Fruit fly (Drosophila melanogaster) whole organism, prepupa: Measurements from ENCODE around the gene SPH93.

Experiments used
- Blimp-1 ChIP-seq: fragments of 200-800 bp; sonication (Bioruptor generic); optimal IDR thresholded peaks from 3 replicates; lab custom pipeline; 2017; ENCODE audit warnings: missing biosample characterization, missing genetic modification characterization, mild to moderate bottlenecking, moderate library complexity, missing genetic modification reagents
- CG10631 ChIP-seq: fragments of 200-800 bp; sonication (Bioruptor generic); optimal IDR thresholded peaks from 2 replicates; lab custom pipeline; 2016; ENCODE audit warnings: missing biosample characterization, missing genetic modification characterization
- CG10669 ChIP-seq: fragments of 200-800 bp; sonication (Bioruptor generic); optimal IDR thresholded peaks from 3 replicates; lab custom pipeline; 2018; ENCODE audit warnings: missing biosample characterization, mild to moderate bottlenecking, missing genetic modification characterization, moderate library complexity
- CG11294 ChIP-seq: fragments of 200-800 bp; sonication (Bioruptor generic); IDR thresholded peaks from 2 replicates; pipeline ENCODE4 v1.3.6; 2022; ENCODE audit warnings: missing biosample characterization, missing genetic modification characterization
- CG11762 ChIP-seq: fragments of 200-800 bp; sonication (Bioruptor generic); optimal IDR thresholded peaks from 3 replicates; lab custom pipeline; 2016; ENCODE audit warnings: missing biosample characterization, missing genetic modification characterization; ENCODE audit not compliant: insufficient read depth
- CG11902 ChIP-seq: fragments of 200-800 bp; sonication (Bioruptor generic); optimal IDR thresholded peaks from 3 replicates; lab custom pipeline; 2016; ENCODE audit warnings: missing biosample characterization, missing genetic modification characterization
- CG15336 ChIP-seq: fragments of 200-800 bp; sonication (Bioruptor generic); IDR thresholded peaks from 2 replicates; pipeline ENCODE4 v1.3.6; 2022; ENCODE audit warnings: missing biosample characterization, missing genetic modification characterization
- CG1621 ChIP-seq: fragments of 200-800 bp; sonication (Bioruptor generic); optimal IDR thresholded peaks from 3 replicates; lab custom pipeline; 2018; ENCODE audit warnings: missing biosample characterization, mild to moderate bottlenecking, missing genetic modification characterization
- CG3032 ChIP-seq: fragments of 200-800 bp; optimal IDR thresholded peaks from 2 replicates; lab custom pipeline; 2019; ENCODE audit warnings: missing biosample characterization, mild to moderate bottlenecking, missing genetic modification characterization, moderate library complexity
- CG32006 ChIP-seq: fragments of 200-800 bp; sonication (Bioruptor generic); optimal IDR thresholded peaks from 3 replicates; lab custom pipeline; 2017; ENCODE audit warnings: missing biosample characterization, mild to moderate bottlenecking, missing genetic modification characterization
- CG34406 ChIP-seq: fragments of 200-800 bp; sonication (Bioruptor generic); optimal IDR thresholded peaks from 3 replicates; lab custom pipeline; 2016; ENCODE audit warnings: missing biosample characterization, missing genetic modification characterization
- CG3919 ChIP-seq: fragments of 200-800 bp; sonication (Bioruptor generic); optimal IDR thresholded peaks from 3 replicates; lab custom pipeline; 2016; ENCODE audit warnings: missing biosample characterization, missing genetic modification characterization
- CG4318 ChIP-seq: fragments of 200-800 bp; sonication (Bioruptor generic); optimal IDR thresholded peaks from 3 replicates; lab custom pipeline; 2017; ENCODE audit warnings: missing biosample characterization, mild to moderate bottlenecking, missing genetic modification characterization
- CG6276 ChIP-seq: fragments of 200-800 bp; sonication (Bioruptor generic); optimal IDR thresholded peaks from 2 replicates; lab custom pipeline; 2017; ENCODE audit warnings: missing biosample characterization, mild to moderate bottlenecking, missing genetic modification characterization
- CG6792 ChIP-seq: fragments of 200-800 bp; sonication (Bioruptor generic); optimal IDR thresholded peaks from 3 replicates; lab custom pipeline; 2016; ENCODE audit warnings: missing biosample characterization, missing genetic modification characterization
- CG6808 ChIP-seq: fragments of 200-800 bp; sonication (Bioruptor generic); optimal IDR thresholded peaks from 3 replicates; lab custom pipeline; 2017; ENCODE audit warnings: missing biosample characterization, missing genetic modification characterization, mild to moderate bottlenecking, moderate library complexity, missing genetic modification reagents
- CG6854 ChIP-seq: fragments of 200-800 bp; sonication (Bioruptor generic); optimal IDR thresholded peaks from 2 replicates; lab custom pipeline; 2017; ENCODE audit warnings: missing biosample characterization, mild to moderate bottlenecking, missing genetic modification characterization
- CG7368 ChIP-seq: fragments of 200-800 bp; sonication (Bioruptor generic); optimal IDR thresholded peaks from 3 replicates; lab custom pipeline; 2016; ENCODE audit warnings: missing biosample characterization, missing genetic modification characterization
- CG8319 ChIP-seq: fragments of 200-800 bp; sonication (Bioruptor generic); optimal IDR thresholded peaks from 3 replicates; lab custom pipeline; 2016; ENCODE audit warnings: missing biosample characterization, missing genetic modification characterization
- CG9139 ChIP-seq: fragments of 200-800 bp; sonication (Bioruptor generic); optimal IDR thresholded peaks from 3 replicates; lab custom pipeline; 2017; ENCODE audit warnings: missing biosample characterization, mild to moderate bottlenecking, missing genetic modification characterization
- Eip75B ChIP-seq: fragments of 200-800 bp; sonication (Bioruptor generic); optimal IDR thresholded peaks from 3 replicates; lab custom pipeline; 2016; ENCODE audit warnings: missing biosample characterization, missing genetic modification characterization
- Eip78C ChIP-seq: fragments of 200-800 bp; sonication (Bioruptor generic); peaks from one replicate; lab custom pipeline; 2016; ENCODE audit warnings: missing biosample characterization, missing genetic modification characterization
- Eip93F ChIP-seq: fragments of 200-800 bp; sonication (Bioruptor generic); optimal IDR thresholded peaks from 2 replicates; lab custom pipeline; 2016; ENCODE audit warnings: missing biosample characterization, mild to moderate bottlenecking, missing genetic modification characterization
- Ets21C ChIP-seq: fragments of 200-800 bp; sonication (Bioruptor generic); optimal IDR thresholded peaks from 3 replicates; lab custom pipeline; 2016; ENCODE audit warnings: missing biosample characterization, missing genetic modification characterization
- Ets96B ChIP-seq: fragments of 200-800 bp; optimal IDR thresholded peaks from 2 replicates; lab custom pipeline; 2019; ENCODE audit warnings: missing biosample characterization, mild to moderate bottlenecking, missing genetic modification characterization, moderate library complexity
- Hr38 ChIP-seq: sonication (Bioruptor generic); optimal IDR thresholded peaks from 2 replicates; lab custom pipeline; 2016; ENCODE audit warnings: missing biosample characterization, missing genetic modification characterization
- Hr4 ChIP-seq: fragments of 200-800 bp; sonication (Bioruptor generic); optimal IDR thresholded peaks from 3 replicates; lab custom pipeline; 2016; ENCODE audit warnings: missing biosample characterization, missing genetic modification characterization
- Lpt ChIP-seq: fragments of 200-800 bp; sonication (Bioruptor generic); optimal IDR thresholded peaks from 3 replicates; lab custom pipeline; 2016; ENCODE audit warnings: missing biosample characterization, missing genetic modification characterization
- Met ChIP-seq: fragments of 200-800 bp; sonication (Bioruptor generic); optimal IDR thresholded peaks from 3 replicates; lab custom pipeline; 2016; ENCODE audit warnings: missing biosample characterization, missing genetic modification characterization
- Smox ChIP-seq: fragments of 200-800 bp; sonication (Bioruptor generic); optimal IDR thresholded peaks from 3 replicates; lab custom pipeline; 2016; ENCODE audit warnings: missing biosample characterization, missing genetic modification characterization
- Sox14 ChIP-seq: fragments of 200-800 bp; sonication (Bioruptor generic); optimal IDR thresholded peaks from 3 replicates; lab custom pipeline; 2016; ENCODE audit warnings: missing biosample characterization, missing genetic modification characterization
- Sox15 ChIP-seq: fragments of 200-800 bp; sonication (Bioruptor generic); optimal IDR thresholded peaks from 3 replicates; lab custom pipeline; 2016; ENCODE audit warnings: missing biosample characterization, missing genetic modification characterization
- achi ChIP-seq: fragments of 200-800 bp; sonication (Bioruptor generic); optimal IDR thresholded peaks from 3 replicates; lab custom pipeline; 2016; ENCODE audit warnings: missing biosample characterization, missing genetic modification characterization
- acj6 ChIP-seq: fragments of 200-800 bp; sonication (Bioruptor generic); optimal IDR thresholded peaks from 3 replicates; lab custom pipeline; 2016; ENCODE audit warnings: missing biosample characterization, missing genetic modification characterization
- cyc ChIP-seq: fragments of 200-800 bp; sonication (Bioruptor generic); optimal IDR thresholded peaks from 3 replicates; lab custom pipeline; 2016; ENCODE audit warnings: missing biosample characterization, missing genetic modification characterization
- dac ChIP-seq: fragments of 200-800 bp; sonication (Bioruptor generic); optimal IDR thresholded peaks from 2 replicates; lab custom pipeline; 2017; ENCODE audit warnings: missing biosample characterization, mild to moderate bottlenecking, missing genetic modification characterization
- dsx ChIP-seq: fragments of 200-800 bp; optimal IDR thresholded peaks from 3 replicates; lab custom pipeline; 2019; ENCODE audit warnings: missing biosample characterization, mild to moderate bottlenecking, missing genetic modification characterization, moderate library complexity; ENCODE audit not compliant: poor library complexity, severe bottlenecking
- esn ChIP-seq: fragments of 200-800 bp; sonication (Bioruptor generic); optimal IDR thresholded peaks from 2 replicates; lab custom pipeline; 2016; ENCODE audit warnings: missing biosample characterization, mild to moderate bottlenecking, missing genetic modification characterization, moderate library complexity
- fd59A ChIP-seq: fragments of 200-800 bp; sonication (Bioruptor generic); optimal IDR thresholded peaks from 2 replicates; lab custom pipeline; 2017; ENCODE audit warnings: missing biosample characterization, mild to moderate bottlenecking, missing genetic modification characterization, missing genetic modification reagents
- fkh ChIP-seq: fragments of 200-800 bp; sonication (Bioruptor generic); optimal IDR thresholded peaks from 3 replicates; lab custom pipeline; 2017; ENCODE audit warnings: missing biosample characterization, mild to moderate bottlenecking, missing genetic modification characterization, moderate library complexity
- pdm3 ChIP-seq: fragments of 200-800 bp; sonication (Bioruptor generic); optimal IDR thresholded peaks from 3 replicates; lab custom pipeline; 2016; ENCODE audit warnings: missing biosample characterization, missing genetic modification characterization
- salr ChIP-seq, 2 experiments: fragments of 200-800 bp; sonication (Bioruptor generic); optimal IDR thresholded peaks; 3 replicates each; lab custom pipeline; 2016 to 2018; ENCODE audit warnings: missing biosample characterization in 2 of 2, missing genetic modification characterization in 2 of 2, mild to moderate bottlenecking in 1 of 2
- svp ChIP-seq: fragments of 200-800 bp; sonication (Bioruptor generic); peaks from one replicate; lab custom pipeline; 2016; ENCODE audit warnings: missing biosample characterization, missing genetic modification characterization
- topi ChIP-seq: fragments of 200-800 bp; sonication (Bioruptor generic); optimal IDR thresholded peaks from 3 replicates; lab custom pipeline; 2016; ENCODE audit warnings: missing biosample characterization, missing genetic modification characterization
- vri ChIP-seq: fragments of 200-800 bp; sonication (Bioruptor generic); optimal IDR thresholded peaks from 3 replicates; lab custom pipeline; 2016; ENCODE audit warnings: missing biosample characterization, mild to moderate bottlenecking, missing genetic modification characterization

Gene SPH93

dm6 chr2L:17430602-17431358, 24.9 kb downstream of the SPH93 start (continued):
- TF ChIP-seq acj6 (GFP tag; lab: Kevin White, UChicago) (no peak), CG1621 (no peak), Smox (GFP tag; lab: Kevin White, UChicago) (no peak), Ets21C (GFP tag; lab: Kevin White, UChicago) (no peak), CG4318 (GFP tag; lab: Kevin White, UChicago) (no peak), pdm3 (GFP tag; lab: Kevin White, UChicago) (peak; percentile 44), CG10669 (no peak), CG34406 (GFP tag; lab: Kevin White, UChicago) (no peak), CG9139 (GFP tag; lab: Kevin White, UChicago) (no peak), CG15336 (GFP tag; lab: Robert Waterston, UW) (peak; percentile 60), CG6276 (no peak), Sox14 (GFP tag; lab: Kevin White, UChicago) (no peak), topi (GFP tag; lab: Kevin White, UChicago) (no peak), dsx (no peak), achi (GFP tag; lab: Kevin White, UChicago) (no peak), Hr4 (GFP tag; lab: Kevin White, UChicago) (no peak)

dm6 chr2L:17429788-17430587, 25.7 kb downstream of the SPH93 start:
- TF ChIP-seq CG7368 (GFP tag; lab: Kevin White, UChicago) = peak; percentile 93
- peak; percentile 93 for TF ChIP-seq CG6792 (GFP tag; lab: Kevin White, UChicago)
- peak; percentile 99 for TF ChIP-seq CG3032
- TF ChIP-seq Lpt (GFP tag; lab: Kevin White, UChicago) = peak; percentile 93
- TF ChIP-seq salr (GFP tag; optimal IDR thresholded peaks at IDR 0.05; lab: Kevin White, UChicago) = peak; percentile 20 to 90
- TF ChIP-seq Smox (GFP tag; lab: Kevin White, UChicago) = peak; percentile 77
- peak; percentile 93 for TF ChIP-seq CG8319 (GFP tag; lab: Kevin White, UChicago)
- TF ChIP-seq CG6276 = peak; percentile 87
- peak; percentile 97 for TF ChIP-seq CG6808
- TF ChIP-seq CG1621 = peak; percentile 72
- TF ChIP-seq CG6854 (GFP tag; lab: Kevin White, UChicago) = peak; percentile 79
- TF ChIP-seq CG11902 (GFP tag; lab: Kevin White, UChicago) = peak; percentile 68
- TF ChIP-seq CG11294 (GFP tag; lab: Robert Waterston, UW) = peak; percentile 86
- peak; percentile 82 for TF ChIP-seq Blimp-1 (GFP tag; lab: Kevin White, UChicago)
- TF ChIP-seq CG32006 (GFP tag; lab: Kevin White, UChicago) = peak; percentile 95
- peak; percentile 94 for TF ChIP-seq Eip78C (GFP tag; lab: Kevin White, UChicago)
- TF ChIP-seq Eip75B (GFP tag; lab: Kevin White, UChicago) = peak; percentile 85
- TF ChIP-seq acj6 (GFP tag; lab: Kevin White, UChicago) = peak; percentile 95
- no peak for TF ChIP-seq Hr38 (GFP tag; lab: Kevin White, UChicago)
- TF ChIP-seq CG11762 (GFP tag; lab: Kevin White, UChicago) = peak; percentile 95
- TF ChIP-seq Met = peak; percentile 94
- peak; percentile 76 for TF ChIP-seq fd59A (GFP tag; lab: Kevin White, UChicago)
- peak; percentile 81 for TF ChIP-seq CG3919 (GFP tag; lab: Kevin White, UChicago)
- TF ChIP-seq vri (GFP tag; lab: Kevin White, UChicago) = peak; percentile 55
- peak; percentile 75 for TF ChIP-seq topi (GFP tag; lab: Kevin White, UChicago)
- peak; percentile 62 for TF ChIP-seq Ets96B (tag; lab: Kevin White, UChicago)
- TF ChIP-seq CG34406 (GFP tag; lab: Kevin White, UChicago) = peak; percentile 91
- peak; percentile 66 for TF ChIP-seq Hr4 (GFP tag; lab: Kevin White, UChicago)
- TF ChIP-seq Sox15 (GFP tag; lab: Kevin White, UChicago) = peak; percentile 84
- peak; percentile 85 for TF ChIP-seq Sox14 (GFP tag; lab: Kevin White, UChicago)
- peak; percentile 35 for TF ChIP-seq Eip93F
- TF ChIP-seq fkh (GFP tag; lab: Kevin White, UChicago) = peak; percentile 21
- TF ChIP-seq svp (GFP tag; lab: Kevin White, UChicago) = peak; percentile 91
- peak; percentile 90 for TF ChIP-seq CG10631 (GFP tag; lab: Kevin White, UChicago)
- peak; percentile 70 for TF ChIP-seq cyc (GFP tag; lab: Kevin White, UChicago)
- peak; percentile 82 for TF ChIP-seq CG4318 (GFP tag; lab: Kevin White, UChicago)
- peak; percentile 86 for TF ChIP-seq pdm3 (GFP tag; lab: Kevin White, UChicago)
- peak; percentile 68 for TF ChIP-seq dac (GFP tag; lab: Kevin White, UChicago)
- peak; percentile 94 for TF ChIP-seq esn
